Fruit fly (Drosophila melanogaster): ENCODE data around the gene TwdlZ.
A peak's percentile ranks its signal among the peaks of the same experiment; 100 is the strongest.

The TwdlZ gene

dm6 chrX:16783141-16783715, 45.2 kb downstream of the TwdlZ start, which contains the start of gene if:
TSS of gene if (minus strand) at chrX:16783434.
- TF ChIP-seq CG32006 (GFP tag; optimal IDR thresholded peaks at IDR 0.05) (no peak), Eip78C (GFP tag) (peak; percentile 48)

dm6 chrX:16783743-16784142, 45.8 kb downstream of the TwdlZ start, which contains the start of gene mRpL22:
TSS of gene mRpL22 (plus strand) at chrX:16783933.
- no peak for TF ChIP-seq vri (GFP tag; optimal IDR thresholded peaks at IDR 0.05)
- peak; percentile 90 for TF ChIP-seq CG1621 (tag; optimal IDR thresholded peaks at IDR 0.05)

- peak; percentile 49 for TF ChIP-seq Eip78C (GFP tag)
- no peak for TF ChIP-seq Hr38 (GFP tag; optimal IDR thresholded peaks at IDR 0.05)
- TF ChIP-seq spab (GFP tag; optimal IDR thresholded peaks at IDR 0.05): no peak
- no peak for TF ChIP-seq CG34406 (GFP tag; optimal IDR thresholded peaks at IDR 0.05)
- TF ChIP-seq vri (GFP tag; optimal IDR thresholded peaks at IDR 0.05): no peak
- peak; percentile 15 for TF ChIP-seq esn (GFP tag; optimal IDR thresholded peaks at IDR 0.05)
- TF ChIP-seq CG8319 (GFP tag; optimal IDR thresholded peaks at IDR 0.05): no peak
- TF ChIP-seq CG1621 (tag; optimal IDR thresholded peaks at IDR 0.05): no peak
- no peak for TF ChIP-seq CG9139 (GFP tag; optimal IDR thresholded peaks at IDR 0.05)
These were observed 49.0 kb downstream of the TwdlZ start, which contains the start of the genes CG9609 and Sap30 for dm6 chrX:16786860-16787415. TSS of gene CG9609 (minus strand) at chrX:16787008. TSS of gene Sap30 (plus strand) at chrX:16787283.

dm6 chrX:16787416-16787900, 49.5 kb downstream of the TwdlZ start:
- TF ChIP-seq Ets21C (GFP tag; optimal IDR thresholded peaks at IDR 0.05) (no peak), CG6163 (GFP tag; IDR thresholded peaks at IDR 0.05) (0 out of 3 replicates have a peak, but pooled peaks have one; percentile 12), CG31627 (GFP tag; optimal IDR thresholded peaks at IDR 0.05) (peak; percentile 0), Sox102F (GFP tag; optimal IDR thresholded peaks at IDR 0.05) (no peak), Sox14 (GFP tag; optimal IDR thresholded peaks at IDR 0.05) (peak; percentile 61), acj6 (GFP tag; optimal IDR thresholded peaks at IDR 0.05) (peak; percentile 39), Met (GFP tag; optimal IDR thresholded peaks at IDR 0.05) (no peak)
